Worm (Caenorhabditis elegans) whole organism, dauer: ENCODE results near the gene fbxa-213.

Experiments
- unc-62 ChIP-seq: sonication (generic microtip); optimal IDR thresholded peaks from 2 replicates; lab custom pipeline; 2017; ENCODE audit warnings: missing biosample characterization, missing genetic modification reagents, missing genetic modification characterization

fbxa-213 gene

ce11 chrV:18244408-18244807 lies 24.2 kb downstream of the fbxa-213 start:
- no peak for TF ChIP-seq unc-62

ce11 chrV:18243227-18243626 lies 25.4 kb downstream of the fbxa-213 start:
- no peak for TF ChIP-seq unc-62

- no peak for TF ChIP-seq unc-62
Observed at ce11 chrV:18241328-18241727, 27.3 kb downstream of the fbxa-213 start, which contains the start of gene R10E8.8. Gene R10E8.8, minus strand, starts transcription at chrV:18241670.

- TF ChIP-seq unc-62: no peak
Observed at ce11 chrV:18236714-18237288, 31.8 kb downstream of the fbxa-213 start, which contains the start of gene R10E8.3. Gene R10E8.3, minus strand, starts transcription at chrV:18236764.

ce11 chrV:18235808-18236207 lies 32.8 kb downstream of the fbxa-213 start:
- TF ChIP-seq unc-62: no peak

ce11 chrV:18224353-18224752 lies 44.3 kb downstream of the fbxa-213 start, which contains the start of gene F16H6.10:
Gene F16H6.10, minus strand, starts transcription at chrV:18224453.
- TF ChIP-seq unc-62: no peak
